Worm (Caenorhabditis elegans): ENCODE data around the gene zig-8.

The zig-8 gene

ce11 chrIII:13099190-13099875, 20.3 kb upstream of the zig-8 start, which contains the start of gene pqn-83:
pqn-83 (minus strand) TSS chrIII:13099461.
- TF ChIP-seq ama-1 (optimal IDR thresholded peaks at IDR 0.05): no peak

DNA sequence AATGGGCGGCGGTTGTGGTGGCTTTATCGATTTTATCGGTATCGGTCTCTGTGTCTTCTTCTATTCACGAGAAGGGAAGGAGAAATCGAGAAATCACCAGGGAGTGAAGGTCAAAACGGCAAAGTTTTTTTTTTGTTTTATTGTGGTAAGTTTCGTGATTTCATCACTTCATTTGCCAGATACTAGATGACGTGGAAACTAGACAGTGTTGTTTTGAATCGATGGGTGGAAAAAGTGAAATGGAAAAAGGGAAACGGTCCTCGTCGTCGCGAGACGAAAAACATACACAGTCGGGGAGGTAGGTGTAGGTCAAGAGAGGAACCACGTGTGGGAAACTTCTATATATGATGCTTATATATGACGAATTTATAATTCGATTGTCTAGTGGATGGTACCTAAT, 18.6 kb upstream of the zig-8 start:
- TF ChIP-seq sma-3 (GFP tag; optimal IDR thresholded peaks at IDR 0.05) (peak; percentile 62), alr-1 (tag; optimal IDR thresholded peaks at IDR 0.05) (no peak), sem-4 (tag; optimal IDR thresholded peaks at IDR 0.05) (no peak), nhr-23 (tag; optimal IDR thresholded peaks at IDR 0.05) (no peak), crh-2 (tag; optimal IDR thresholded peaks at IDR 0.05) (peak; percentile 79), nhr-12 (tag; optimal IDR thresholded peaks at IDR 0.05) (no peak), ceh-82 (tag; optimal IDR thresholded peaks at IDR 0.05) (no peak), blmp-1 (tag; optimal IDR thresholded peaks at IDR 0.05; ENCODE audit: insufficient read depth) (peak; percentile 94), egl-27 (tag; optimal IDR thresholded peaks at IDR 0.05) (no peak), nhr-129 (tag; optimal IDR thresholded peaks at IDR 0.05) (peak; percentile 81), lin-11 (tag; optimal IDR thresholded peaks at IDR 0.05) (no peak), nhr-25 (tag; optimal IDR thresholded peaks at IDR 0.05) (peak; percentile 58), ztf-11 (tag; optimal IDR thresholded peaks at IDR 0.05) (no peak), zag-1 (tag; optimal IDR thresholded peaks at IDR 0.05) (no peak), ceh-16 (tag; optimal IDR thresholded peaks at IDR 0.05) (no peak)

DNA sequence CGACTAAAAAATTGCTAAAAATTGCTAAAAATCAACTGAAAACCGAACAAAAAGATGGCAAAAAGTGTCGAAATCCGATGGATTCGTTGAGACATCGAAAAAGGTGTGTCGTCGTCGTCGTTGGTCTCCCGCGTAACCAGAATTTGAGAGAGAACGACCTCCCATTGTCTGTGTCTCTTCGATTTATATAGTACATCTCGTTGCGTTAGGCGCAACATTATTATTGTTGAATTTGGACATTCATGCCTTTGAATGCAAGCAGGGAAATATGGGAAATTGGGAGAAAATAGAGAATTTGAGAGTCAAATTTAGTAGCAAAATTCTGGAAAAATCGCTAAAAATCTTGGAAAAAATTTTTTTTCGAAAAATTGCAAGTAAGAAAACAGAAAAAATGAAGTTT, 15.6 kb upstream of the zig-8 start:
- TF ChIP-seq ceh-82 (tag; optimal IDR thresholded peaks at IDR 0.05) (no peak), F13H6.1 (tag; optimal IDR thresholded peaks at IDR 0.05) (no peak), ama-1 (optimal IDR thresholded peaks at IDR 0.05) (no peak), mbf-1 (tag; optimal IDR thresholded peaks at IDR 0.05) (no peak), sma-9 (GFP tag; optimal IDR thresholded peaks at IDR 0.05) (no peak), sma-9 (tag; optimal IDR thresholded peaks at IDR 0.05) (no peak), nhr-77 (tag; optimal IDR thresholded peaks at IDR 0.05) (no peak), snpc-4 (tag; optimal IDR thresholded peaks at IDR 0.05) (no peak), ztf-11 (tag; optimal IDR thresholded peaks at IDR 0.05) (no peak), blmp-1 (tag; optimal IDR thresholded peaks at IDR 0.05; ENCODE audit: insufficient read depth) (no peak), lin-11 (tag; optimal IDR thresholded peaks at IDR 0.05) (no peak), nhr-11 (tag; optimal IDR thresholded peaks at IDR 0.05) (no peak), lin-39 (tag; optimal IDR thresholded peaks at IDR 0.05) (no peak), R02D3.7 (tag; optimal IDR thresholded peaks at IDR 0.05) (no peak), gmeb-1 (tag; optimal IDR thresholded peaks at IDR 0.05) (no peak), egl-27 (tag; optimal IDR thresholded peaks at IDR 0.05) (no peak), ZK546.5 (tag; optimal IDR thresholded peaks at IDR 0.05) (no peak), sem-4 (tag; optimal IDR thresholded peaks at IDR 0.05) (no peak)

DNA sequence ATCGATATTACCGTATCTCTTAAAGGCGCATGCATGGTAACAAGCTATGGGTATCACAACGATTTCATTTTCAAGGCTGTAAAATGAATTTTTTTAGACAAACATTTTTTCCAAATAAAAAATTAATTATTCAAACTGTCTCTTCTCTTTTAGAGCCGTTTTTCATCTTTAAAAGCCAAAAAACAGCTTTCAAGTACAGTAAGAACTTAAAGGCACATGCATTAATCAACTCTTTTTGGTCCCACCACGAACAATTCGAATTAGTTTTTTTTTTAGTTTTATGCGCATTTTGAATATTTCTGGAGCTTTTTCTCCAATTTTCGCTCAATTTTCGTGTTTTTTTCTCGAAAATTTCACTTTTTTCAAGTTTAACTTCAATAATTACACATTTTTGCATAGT, 15.2 kb upstream of the zig-8 start:
- no peak for TF ChIP-seq ztf-11 (tag; optimal IDR thresholded peaks at IDR 0.05)
- TF ChIP-seq nhr-25 (tag; optimal IDR thresholded peaks at IDR 0.05): no peak

DNA sequence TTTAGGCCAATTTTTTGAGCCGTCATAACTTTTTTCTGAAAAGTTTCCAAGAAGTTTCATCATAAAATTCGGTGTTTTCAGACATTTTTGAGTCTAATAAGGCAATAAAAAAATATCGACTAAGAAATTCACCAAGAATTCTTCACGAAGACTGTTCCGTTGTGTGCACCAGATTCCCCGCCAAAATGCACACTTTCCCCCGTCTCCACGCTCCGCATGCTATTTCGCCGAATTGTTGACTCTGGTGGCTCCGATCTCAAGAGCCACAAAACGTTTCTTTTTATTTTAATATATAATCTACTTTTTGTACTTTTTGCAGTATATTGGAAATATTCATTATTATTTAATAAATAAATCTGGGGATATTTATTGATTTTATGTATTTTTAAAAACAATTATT, 14.1 kb upstream of the zig-8 start:
- TF ChIP-seq ceh-16 (tag; optimal IDR thresholded peaks at IDR 0.05) (no peak), gmeb-1 (tag; optimal IDR thresholded peaks at IDR 0.05) (no peak), nhr-21 (tag; optimal IDR thresholded peaks at IDR 0.05) (no peak), Y55F3AM.14 (GFP tag; optimal IDR thresholded peaks at IDR 0.05) (no peak), zag-1 (tag; optimal IDR thresholded peaks at IDR 0.05) (no peak), unc-62 (GFP tag; optimal IDR thresholded peaks at IDR 0.05) (no peak), ztf-4 (tag; optimal IDR thresholded peaks at IDR 0.05) (no peak), ztf-1 (GFP tag; conservative IDR thresholded peaks at IDR 0.05) (no peak), aly-2 (tag; optimal IDR thresholded peaks at IDR 0.05) (no peak), elt-3 (tag; optimal IDR thresholded peaks at IDR 0.05) (no peak), snpc-4 (tag; optimal IDR thresholded peaks at IDR 0.05) (no peak), mbf-1 (tag; optimal IDR thresholded peaks at IDR 0.05) (no peak), lin-39 (tag; optimal IDR thresholded peaks at IDR 0.05) (no peak), ceh-82 (tag; optimal IDR thresholded peaks at IDR 0.05) (no peak), fos-1 (tag; optimal IDR thresholded peaks at IDR 0.05) (no peak), unc-55 (GFP tag; optimal IDR thresholded peaks at IDR 0.05) (no peak)

All from whole organism, L2 larva.